Fruit fly (Drosophila melanogaster) whole organism, pupa: ENCODE results near the gene RpL8.
A peak's percentile ranks its signal among the peaks of the same experiment; 100 is the strongest.

ENCODE experiments used
- CG10348 ChIP-seq: fragments of 200-800 bp; sonication (Bioruptor generic); IDR thresholded peaks from 2 replicates; pipeline ENCODE4 v1.3.6; 2022; ENCODE audit warnings: missing biosample characterization, missing genetic modification characterization
- CG12605 ChIP-seq: fragments of 200-800 bp; sonication (Bioruptor generic); IDR thresholded peaks from 2 replicates; pipeline ENCODE4 v1.3.6; 2022; ENCODE audit warnings: missing biosample characterization, missing genetic modification characterization
- CG13204 ChIP-seq: fragments of 200-800 bp; sonication (Bioruptor generic); optimal IDR thresholded peaks from 2 replicates; lab custom pipeline; 2018; ENCODE audit warnings: missing biosample characterization, mild to moderate bottlenecking, missing genetic modification characterization, moderate library complexity
- CG14655 ChIP-seq: fragments of 200-800 bp; sonication (Bioruptor generic); optimal IDR thresholded peaks from 3 replicates; lab custom pipeline; 2017; ENCODE audit warnings: mild to moderate bottlenecking, missing biosample characterization, missing genetic modification reagents, missing genetic modification characterization
- CG15710 ChIP-seq: fragments of 200-800 bp; sonication (Bioruptor generic); optimal IDR thresholded peaks from 2 replicates; lab custom pipeline; 2018; ENCODE audit warnings: missing biosample characterization, mild to moderate bottlenecking, missing genetic modification characterization, moderate library complexity
- CG17806 ChIP-seq: fragments of 200-800 bp; sonication (Bioruptor generic); optimal IDR thresholded peaks from 2 replicates; lab custom pipeline; 2018; ENCODE audit warnings: missing biosample characterization, mild to moderate bottlenecking, missing genetic modification characterization, moderate library complexity
- CG32121 ChIP-seq: fragments of 200-800 bp; sonication (Bioruptor generic); IDR thresholded peaks from 2 replicates; pipeline ENCODE4 v1.3.6; 2022; ENCODE audit warnings: missing biosample characterization, missing genetic modification characterization
- CG34367 ChIP-seq: fragments of 200-800 bp; sonication (Bioruptor generic); optimal IDR thresholded peaks from 2 replicates; lab custom pipeline; 2018; ENCODE audit warnings: missing biosample characterization, mild to moderate bottlenecking, missing genetic modification characterization
- CG4496 ChIP-seq: fragments of 200-800 bp; sonication (Bioruptor generic); IDR thresholded peaks from 3 replicates; pipeline ENCODE4 v1.3.6; 2022; ENCODE audit warnings: missing biosample characterization, missing genetic modification characterization
- CG8159 ChIP-seq: fragments of 200-800 bp; sonication (Bioruptor generic); optimal IDR thresholded peaks from 3 replicates; lab custom pipeline; 2018; ENCODE audit warnings: missing biosample characterization, mild to moderate bottlenecking, missing genetic modification characterization, moderate library complexity
- CG8301 ChIP-seq: fragments of 200-800 bp; sonication (Bioruptor generic); optimal IDR thresholded peaks from 2 replicates; lab custom pipeline; 2018; ENCODE audit warnings: missing biosample characterization, mild to moderate bottlenecking, missing genetic modification characterization
- CG9948 ChIP-seq: fragments of 200-800 bp; sonication (Bioruptor generic); optimal IDR thresholded peaks from 2 replicates; lab custom pipeline; 2018; ENCODE audit warnings: missing biosample characterization, mild to moderate bottlenecking, missing genetic modification characterization, moderate library complexity
- D1 ChIP-seq: fragments of 200-800 bp; sonication (Bioruptor generic); optimal IDR thresholded peaks from 2 replicates; lab custom pipeline; 2018; ENCODE audit warnings: missing biosample characterization, mild to moderate bottlenecking, missing genetic modification characterization, moderate library complexity
- EcR ChIP-seq: fragments of 200-800 bp; sonication (Bioruptor generic); optimal IDR thresholded peaks from 3 replicates; lab custom pipeline; 2019; ENCODE audit warnings: missing biosample characterization, missing genetic modification characterization, mild to moderate bottlenecking, moderate library complexity, missing genetic modification reagents
- Ets98B ChIP-seq: fragments of 200-800 bp; sonication (Bioruptor generic); IDR thresholded peaks from 2 replicates; pipeline ENCODE4 v1.3.6; 2022; ENCODE audit warnings: missing biosample characterization, missing genetic modification characterization
- Pif1A ChIP-seq: fragments of 200-800 bp; sonication (Bioruptor generic); optimal IDR thresholded peaks from 3 replicates; lab custom pipeline; 2016; ENCODE audit warnings: missing biosample characterization, missing genetic modification characterization
- Pif1B ChIP-seq: fragments of 200-800 bp; sonication (Bioruptor generic); optimal IDR thresholded peaks from 3 replicates; lab custom pipeline; 2016; ENCODE audit warnings: missing biosample characterization, missing genetic modification characterization
- Snoo ChIP-seq: fragments of 200-800 bp; sonication (Bioruptor generic); optimal IDR thresholded peaks from 3 replicates; lab custom pipeline; 2017; ENCODE audit warnings: missing biosample characterization, mild to moderate bottlenecking, missing genetic modification characterization, inconsistent platforms
- fd96Ca ChIP-seq: fragments of 200-800 bp; sonication (Bioruptor generic); IDR thresholded peaks from 3 replicates; pipeline ENCODE4 v1.3.6; 2022; ENCODE audit warnings: missing biosample characterization, missing genetic modification characterization
- gl ChIP-seq: fragments of 200-800 bp; sonication (Bioruptor generic); optimal IDR thresholded peaks from 2 replicates; lab custom pipeline; 2018; ENCODE audit warnings: missing biosample characterization, mild to moderate bottlenecking, missing genetic modification characterization
- rn ChIP-seq: fragments of 200-800 bp; sonication (Bioruptor generic); IDR thresholded peaks from 2 replicates; pipeline ENCODE4 v1.3.6; 2022; ENCODE audit warnings: missing biosample characterization, missing genetic modification characterization

RpL8 gene

dm6 chr3L:2552844-2553839 lies 34.1 kb upstream of the RpL8 start:
- TF ChIP-seq CG4496 (GFP tag; lab: Robert Waterston, UW) (peak; percentile 82), CG8301 (peak; percentile 43), CG13204 (GFP tag; lab: Kevin White, UChicago) (peak; percentile 80), rn (GFP tag; lab: Robert Waterston, UW) (peak; percentile 43; the same call in 1 of the 2 replicates), CG9948 (tag; lab: Kevin White, UChicago) (peak; percentile 23), CG34367 (tag; lab: Kevin White, UChicago) (peak; percentile 78), Pif1B (GFP tag; lab: Kevin White, UChicago) (peak; percentile 12), Ets98B (peak; percentile 75), fd96Ca (GFP tag; lab: Robert Waterston, UW) (no peak; the same call in 1 of the 3 replicates), Snoo (tag; lab: Kevin White, UChicago) (peak; percentile 56), CG12605 (GFP tag; lab: Robert Waterston, UW) (peak; percentile 91), Pif1A (GFP tag; lab: Kevin White, UChicago) (peak; percentile 27), CG15710 (tag; lab: Kevin White, UChicago) (peak; percentile 73), EcR (GFP tag; lab: Kevin White, UChicago) (peak; percentile 7), CG14655 (GFP tag; lab: Kevin White, UChicago) (no peak), CG32121 (GFP tag; lab: Robert Waterston, UW) (peak; percentile 57; the same call in 1 of the 2 replicates), CG10348 (GFP tag; lab: Robert Waterston, UW) (no peak), D1 (no peak), gl (tag; lab: Kevin White, UChicago) (peak; percentile 91), CG17806 (tag; lab: Kevin White, UChicago) (peak; percentile 43), CG8159 (tag; lab: Kevin White, UChicago) (peak; percentile 30)
- TF ChIP-seq, all 21 proteins: peak for 17

DNA sequence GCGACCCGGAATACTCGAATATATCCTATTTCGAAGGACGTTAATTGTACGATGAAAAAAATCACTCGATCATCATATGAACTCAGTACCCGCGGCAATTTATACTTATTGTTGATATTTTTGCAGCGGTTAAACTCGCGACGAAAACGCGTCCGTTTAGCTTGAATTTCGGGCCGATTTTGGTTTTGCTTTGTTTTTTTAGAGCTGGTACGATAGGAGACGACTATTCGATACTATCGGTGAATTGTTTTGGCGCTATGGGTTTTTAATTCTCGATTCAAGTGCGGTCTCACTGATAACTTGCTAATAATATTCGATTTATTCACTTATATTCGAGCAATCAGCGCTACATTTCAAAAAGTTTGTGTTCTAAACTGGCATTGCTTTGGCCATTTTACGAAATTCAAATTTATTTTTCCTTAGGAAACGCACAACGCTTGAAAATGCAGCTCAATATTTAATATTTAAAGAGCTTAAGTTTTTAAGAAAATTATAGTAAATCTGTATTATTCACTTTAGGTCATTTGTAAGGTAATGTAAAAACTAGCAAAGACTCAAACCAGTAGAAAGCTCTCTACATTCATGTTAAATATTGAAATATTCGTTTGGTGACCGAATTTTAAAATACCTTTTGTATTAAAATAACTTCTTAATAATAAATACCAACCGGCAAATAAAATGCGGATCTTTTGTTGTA lies 33.0 kb upstream of the RpL8 start, which contains the start of gene Spn:
Spn (minus strand) TSS at position 175 of the 697 bp plus-strand sequence.
- TF ChIP-seq gl (tag; lab: Kevin White, UChicago), result peak; percentile 21
- TF ChIP-seq CG13204 (GFP tag; lab: Kevin White, UChicago), result no peak
- TF ChIP-seq CG4496 (GFP tag; lab: Robert Waterston, UW), result peak; percentile 72; the same call in 2 of the 3 replicates
- TF ChIP-seq CG12605 (GFP tag; lab: Robert Waterston, UW), result no peak
- peak; percentile 57 for TF ChIP-seq CG32121 (GFP tag; lab: Robert Waterston, UW)
- no peak for TF ChIP-seq fd96Ca (GFP tag; lab: Robert Waterston, UW)
- peak; percentile 35 for TF ChIP-seq Snoo (tag; lab: Kevin White, UChicago)
- TF ChIP-seq rn (GFP tag; lab: Robert Waterston, UW), result peak; percentile 47; the same call in 1 of the 2 replicates
- no peak for TF ChIP-seq D1
- peak; percentile 55 for TF ChIP-seq Pif1B (GFP tag; lab: Kevin White, UChicago)
- TF ChIP-seq Pif1A (GFP tag; lab: Kevin White, UChicago), result no peak
- TF ChIP-seq CG15710 (tag; lab: Kevin White, UChicago), result peak; percentile 15
- TF ChIP-seq Ets98B, result no peak; the same call in 1 of the 2 replicates
- no peak for TF ChIP-seq CG14655 (GFP tag; lab: Kevin White, UChicago)
- TF ChIP-seq CG8159 (tag; lab: Kevin White, UChicago), result no peak
- no peak for TF ChIP-seq CG8301
- TF ChIP-seq CG10348 (GFP tag; lab: Robert Waterston, UW), result no peak
- TF ChIP-seq CG17806 (tag; lab: Kevin White, UChicago), result peak; percentile 16
- TF ChIP-seq CG34367 (tag; lab: Kevin White, UChicago), result no peak
- peak; percentile 17 for TF ChIP-seq EcR (GFP tag; lab: Kevin White, UChicago)
- no peak for TF ChIP-seq CG9948 (tag; lab: Kevin White, UChicago)
- TF ChIP-seq, all 21 proteins: peak for 9

- TF ChIP-seq Snoo (tag; lab: Kevin White, UChicago), result no peak
- TF ChIP-seq, all 21 proteins: peak for 0
Measured at dm6 chr3L:2555670-2556069, 31.6 kb upstream of the RpL8 start.

DNA sequence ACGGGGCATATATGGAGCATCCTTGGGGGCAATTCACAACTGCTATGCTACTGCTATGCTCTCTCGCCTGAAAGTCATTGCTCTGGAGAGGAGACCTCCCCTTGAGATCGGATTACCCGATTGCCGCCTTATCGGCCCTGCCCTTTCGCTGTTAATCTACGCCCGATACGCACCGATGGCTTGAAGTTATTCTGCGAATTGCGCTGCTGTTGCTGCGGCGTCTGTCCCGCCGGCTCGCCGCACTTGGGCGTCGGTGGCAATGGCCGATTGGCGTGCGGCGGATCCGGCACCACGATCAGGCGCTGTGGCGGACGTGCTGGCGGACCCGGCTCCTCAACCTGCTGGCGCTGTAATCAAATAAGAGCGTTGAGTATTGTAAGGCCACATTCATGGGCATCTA lies 21.2 kb upstream of the RpL8 start:
- no peak for TF ChIP-seq CG4496 (GFP tag; lab: Robert Waterston, UW)
- no peak for TF ChIP-seq CG9948 (tag; lab: Kevin White, UChicago)
- no peak for TF ChIP-seq gl (tag; lab: Kevin White, UChicago)
- no peak for TF ChIP-seq CG32121 (GFP tag; lab: Robert Waterston, UW)
- no peak for TF ChIP-seq CG8301
- TF ChIP-seq CG13204 (GFP tag; lab: Kevin White, UChicago), result peak; percentile 77
- no peak for TF ChIP-seq CG14655 (GFP tag; lab: Kevin White, UChicago)
- no peak for TF ChIP-seq Ets98B
- no peak for TF ChIP-seq CG17806 (tag; lab: Kevin White, UChicago)
- TF ChIP-seq EcR (GFP tag; lab: Kevin White, UChicago), result peak; percentile 95
- no peak for TF ChIP-seq CG8159 (tag; lab: Kevin White, UChicago)
- TF ChIP-seq rn (GFP tag; lab: Robert Waterston, UW), result no peak
- no peak for TF ChIP-seq Pif1A (GFP tag; lab: Kevin White, UChicago)
- no peak for TF ChIP-seq CG34367 (tag; lab: Kevin White, UChicago)
- TF ChIP-seq fd96Ca (GFP tag; lab: Robert Waterston, UW), result no peak
